Worm (Caenorhabditis elegans) whole organism, L3 larva: ENCODE results near the gene marg-1.

Source experiments
- ZK546.5 ChIP-seq: sonication (generic microtip); optimal IDR thresholded peaks from 2 replicates; lab custom pipeline; 2017; ENCODE audit warnings: missing biosample characterization, missing genetic modification characterization
- aly-2 ChIP-seq: fragments of 150-350 bp; optimal IDR thresholded peaks from 2 replicates; lab custom pipeline; 2014; ENCODE audit warnings: missing biosample characterization, missing genetic modification characterization
- ceh-16 ChIP-seq: sonication (generic microtip); optimal IDR thresholded peaks from 2 replicates; lab custom pipeline; 2017; ENCODE audit warnings: missing biosample characterization, missing genetic modification characterization
- ceh-28 ChIP-seq: fragments of 150-350 bp; optimal IDR thresholded peaks from 2 replicates; lab custom pipeline; 2014; ENCODE audit warnings: missing biosample characterization, missing genetic modification reagents, missing genetic modification characterization
- ceh-82 ChIP-seq: fragments of 150-350 bp; optimal IDR thresholded peaks from 2 replicates; lab custom pipeline; 2014; ENCODE audit warnings: missing biosample characterization, missing genetic modification characterization
- ceh-9 ChIP-seq: sonication (generic microtip); optimal IDR thresholded peaks from 2 replicates; lab custom pipeline; 2018; ENCODE audit warnings: missing biosample characterization, missing genetic modification characterization
- daf-12 ChIP-seq: fragments of 150-350 bp; optimal IDR thresholded peaks from 2 replicates; lab custom pipeline; 2014; ENCODE audit warnings: missing biosample characterization, missing genetic modification reagents, missing genetic modification characterization
- egl-5 ChIP-seq: fragments of 150-350 bp; optimal IDR thresholded peaks from 2 replicates; lab custom pipeline; 2017; ENCODE audit warnings: missing biosample characterization, missing genetic modification reagents, missing genetic modification characterization, inconsistent platforms
- elt-1 ChIP-seq: fragments of 150-350 bp; optimal IDR thresholded peaks from 2 replicates; lab custom pipeline; 2014; ENCODE audit warnings: missing biosample characterization, missing genetic modification characterization
- elt-2 ChIP-seq: sonication (generic microtip); optimal IDR thresholded peaks from 2 replicates; lab custom pipeline; 2016; ENCODE audit warnings: missing genetic modification reagents, mild to moderate bottlenecking, missing genetic modification characterization, missing compliant biosample characterization
- eor-1 ChIP-seq, 2 experiments: fragments of 150-350 bp; optimal IDR thresholded peaks; 2 replicates each; lab custom pipeline; 2014 to 2018; ENCODE audit warnings: missing biosample characterization in 2 of 2, missing genetic modification characterization in 2 of 2
- fkh-10 ChIP-seq: sonication (generic microtip); optimal IDR thresholded peaks from 2 replicates; lab custom pipeline; 2017; ENCODE audit warnings: missing biosample characterization, missing genetic modification reagents, missing genetic modification characterization
- fkh-2 ChIP-seq: fragments of 150-350 bp; optimal IDR thresholded peaks from 2 replicates; lab custom pipeline; 2014; ENCODE audit warnings: missing biosample characterization, missing genetic modification reagents, missing genetic modification characterization
- hmg-11 ChIP-seq: sonication (generic microtip); optimal IDR thresholded peaks from 2 replicates; lab custom pipeline; 2016; ENCODE audit warnings: missing genetic modification characterization, missing compliant biosample characterization
- lin-39 ChIP-seq: fragments of 150-350 bp; optimal IDR thresholded peaks from 2 replicates; lab custom pipeline; 2018; ENCODE audit warnings: missing biosample characterization, missing genetic modification reagents, missing genetic modification characterization
- lsy-12 ChIP-seq: sonication (generic microtip); optimal IDR thresholded peaks from 2 replicates; lab custom pipeline; 2016; ENCODE audit warnings: mild to moderate bottlenecking, missing genetic modification characterization, missing compliant biosample characterization
- mdl-1 ChIP-seq: fragments of 150-350 bp; optimal IDR thresholded peaks from 2 replicates; lab custom pipeline; 2014; ENCODE audit warnings: missing biosample characterization, missing genetic modification characterization
- mml-1 ChIP-seq: fragments of 150-350 bp; sonication (generic microtip); optimal IDR thresholded peaks from 3 replicates; lab custom pipeline; 2014; ENCODE audit warnings: missing biosample characterization, missing genetic modification characterization
- nfya-1 ChIP-seq: sonication (generic microtip); optimal IDR thresholded peaks from 2 replicates; lab custom pipeline; 2017; ENCODE audit warnings: missing genetic modification characterization, mild to moderate bottlenecking, missing compliant biosample characterization, antibody characterized with exemption, moderate library complexity; ENCODE audit not compliant: insufficient read depth
- nhr-11 ChIP-seq: fragments of 150-350 bp; optimal IDR thresholded peaks from 2 replicates; lab custom pipeline; 2014; ENCODE audit warnings: missing biosample characterization, missing genetic modification characterization
- nhr-237 ChIP-seq: fragments of 150-350 bp; optimal IDR thresholded peaks from 2 replicates; lab custom pipeline; 2014; ENCODE audit warnings: missing biosample characterization, missing genetic modification characterization
- nhr-43 ChIP-seq: sonication (generic microtip); optimal IDR thresholded peaks from 2 replicates; lab custom pipeline; 2016; ENCODE audit warnings: mild to moderate bottlenecking, missing genetic modification characterization, missing compliant biosample characterization; ENCODE audit not compliant: poor library complexity, severe bottlenecking
- nhr-77 ChIP-seq: fragments of 150-350 bp; optimal IDR thresholded peaks from 2 replicates; lab custom pipeline; 2014; ENCODE audit warnings: missing biosample characterization, missing genetic modification characterization
- pha-4 ChIP-seq: fragments of 150-350 bp; optimal IDR thresholded peaks from 2 replicates; lab custom pipeline; 2014; ENCODE audit warnings: missing biosample characterization, missing genetic modification reagents, missing genetic modification characterization
- pqm-1 ChIP-seq: fragments of 150-350 bp; optimal IDR thresholded peaks from 2 replicates; lab custom pipeline; 2017; ENCODE audit warnings: missing biosample characterization, missing genetic modification characterization, inconsistent platforms
- sea-2 ChIP-seq: fragments of 150-350 bp; sonication (generic microtip); optimal IDR thresholded peaks from 4 replicates; lab custom pipeline; 2014; ENCODE audit warnings: missing biosample characterization, missing genetic modification reagents, missing genetic modification characterization
- skn-1 ChIP-seq: fragments of 150-350 bp; optimal IDR thresholded peaks from 2 replicates; lab custom pipeline; 2014; ENCODE audit warnings: missing biosample characterization, missing genetic modification characterization
- snpc-4 ChIP-seq: fragments of 150-350 bp; optimal IDR thresholded peaks from 2 replicates; lab custom pipeline; 2014; ENCODE audit warnings: missing biosample characterization, missing genetic modification characterization
- tbx-2 ChIP-seq: sonication (generic microtip); optimal IDR thresholded peaks from 2 replicates; lab custom pipeline; 2016; ENCODE audit warnings: mild to moderate bottlenecking, missing genetic modification characterization, missing compliant biosample characterization
- unc-39 ChIP-seq: sonication (generic microtip); optimal IDR thresholded peaks from 4 replicates; lab custom pipeline; 2017; ENCODE audit warnings: missing biosample characterization, missing genetic modification characterization
- unc-62 ChIP-seq: fragments of 150-350 bp; sonication (generic microtip); optimal IDR thresholded peaks from 4 replicates; lab custom pipeline; 2014; ENCODE audit warnings: missing biosample characterization, missing genetic modification reagents, missing genetic modification characterization
- zag-1 ChIP-seq: fragments of 150-350 bp; optimal IDR thresholded peaks from 2 replicates; lab custom pipeline; 2014; ENCODE audit warnings: missing biosample characterization, missing genetic modification characterization

Gene marg-1

ce11 chrX:3802743-3803142 lies 21.8 kb upstream of the marg-1 start:
- TF ChIP-seq ceh-9 (tag; lab: Kevin White, UChicago) = no peak
- TF ChIP-seq nfya-1 (tag; lab: Kevin White, UChicago) = peak; percentile 52
- TF ChIP-seq ZK546.5 (tag; lab: Kevin White, UChicago) = no peak
- peak; percentile 44 for TF ChIP-seq hmg-11 (tag; lab: Kevin White, UChicago)
- TF ChIP-seq fkh-10 (GFP tag; lab: Kevin White, UChicago) = peak; percentile 20
- TF ChIP-seq lin-39 (tag; lab: Kevin White, UChicago) = peak; percentile 82

ce11 chrX:3798288-3798687 lies 17.3 kb upstream of the marg-1 start:
- TF ChIP-seq zag-1 (tag; lab: Kevin White, UChicago) (no peak), nfya-1 (tag; lab: Kevin White, UChicago) (no peak), nhr-11 (tag; lab: Kevin White, UChicago) (no peak), nhr-237 (tag; lab: Kevin White, UChicago) (no peak), lin-39 (tag; lab: Kevin White, UChicago) (no peak), unc-39 (tag; lab: Kevin White, UChicago) (no peak), ceh-82 (tag; lab: Kevin White, UChicago) (no peak), lsy-12 (tag; lab: Kevin White, UChicago) (no peak), fkh-2 (no peak), elt-2 (tag; lab: Kevin White, UChicago) (no peak)

- TF ChIP-seq mdl-1 (tag; lab: Kevin White, UChicago) (no peak), ceh-16 (tag; lab: Kevin White, UChicago) (no peak), snpc-4 (no peak), pqm-1 (no peak), fkh-2 (no peak), lsy-12 (tag; lab: Kevin White, UChicago) (no peak), tbx-2 (no peak), eor-1 (tag; optimal IDR thresholded peaks at IDR 0.05; lab: Kevin White, UChicago) (no peak), nhr-77 (no peak)
These were observed 16.9 kb upstream of the marg-1 start, which contains the start of gene abu-10 for ce11 chrX:3797882-3798281. Gene abu-10, plus strand, starts transcription at chrX:3798182.

- TF ChIP-seq nhr-237 (tag; lab: Kevin White, UChicago) (no peak), sea-2 (GFP tag; lab: Kevin White, UChicago) (no peak), ceh-28 (tag; lab: Kevin White, UChicago) (no peak), skn-1 (tag; lab: Kevin White, UChicago) (no peak), snpc-4 (no peak)
These were observed 14.7 kb upstream of the marg-1 start, which contains the start of gene F35A5.5 for ce11 chrX:3795642-3796041. Gene F35A5.5, minus strand, starts transcription at chrX:3795742.

- TF ChIP-seq eor-1 (tag; optimal IDR thresholded peaks at IDR 0.05; lab: Kevin White, UChicago) (no peak), pha-4 (tag; lab: Kevin White, UChicago) (no peak), nhr-11 (tag; lab: Kevin White, UChicago) (no peak), egl-5 (tag; lab: Kevin White, UChicago) (no peak), ZK546.5 (tag; lab: Kevin White, UChicago) (no peak), fkh-10 (GFP tag; lab: Kevin White, UChicago) (no peak), daf-12 (tag; lab: Kevin White, UChicago) (no peak), unc-62 (GFP tag; lab: Kevin White, UChicago) (no peak)
These were observed 13.2 kb upstream of the marg-1 start for ce11 chrX:3794161-3794560.

- TF ChIP-seq pha-4 (tag; lab: Kevin White, UChicago) (peak; percentile 2), nhr-43 (tag; lab: Kevin White, UChicago) (peak; percentile 28), nfya-1 (tag; lab: Kevin White, UChicago) (no peak), aly-2 (no peak), elt-1 (tag; lab: Kevin White, UChicago) (no peak), ceh-28 (tag; lab: Kevin White, UChicago) (no peak), mml-1 (tag; lab: Kevin White, UChicago) (no peak)
These were observed 12.4 kb upstream of the marg-1 start for ce11 chrX:3793389-3793788.
